Worm (Caenorhabditis elegans): ENCODE results near the gene C45B11.6.

- TF ChIP-seq flh-1 (GFP tag; optimal IDR thresholded peaks at IDR 0.05): no peak
- TF ChIP-seq unc-62 (GFP tag; optimal IDR thresholded peaks at IDR 0.05): no peak
- no peak for TF ChIP-seq mls-2 (tag; optimal IDR thresholded peaks at IDR 0.05)
- TF ChIP-seq nhr-28 (tag; optimal IDR thresholded peaks at IDR 0.05): no peak
- no peak for TF ChIP-seq lin-13 (tag; optimal IDR thresholded peaks at IDR 0.05)
These were observed 26.5 kb downstream of the C45B11.6 start for ce11 chrV:11070388-11070787.

Measured in whole organism, mixed stage, embryonic.